In genomic region chrX:6157411-6157916, ce11 we compare ENCODE assay signal across 4 worm cellular contexts.
TF ChIP-seq lines count a peak whose summit lies in the region.

No protein-coding gene starts in this region.

TF ChIP-seq in whole organism, L1 larva, 84 proteins besides CTCF, POLR2A, EP300 and RAD21:
- TF ChIP-seq nhr-19 (GFP tag; conservative IDR thresholded peaks at IDR 0.05; lab: Robert Waterston, UW), result no peak
- TF ChIP-seq swsn-7 (tag; optimal IDR thresholded peaks at IDR 0.05; lab: Kevin White, UChicago), result no peak
- no peak for TF ChIP-seq vab-15 (tag; optimal IDR thresholded peaks at IDR 0.05; lab: Kevin White, UChicago)
- peak; percentile 58 for TF ChIP-seq elt-2 (tag; optimal IDR thresholded peaks at IDR 0.05; lab: Kevin White, UChicago)
- TF ChIP-seq C16A3.4 (tag; optimal IDR thresholded peaks at IDR 0.05; lab: Kevin White, UChicago), result no peak
- no peak for TF ChIP-seq efl-3 (GFP tag; optimal IDR thresholded peaks at IDR 0.05; lab: Kevin White, UChicago)
- no peak for TF ChIP-seq nhr-84 (tag; optimal IDR thresholded peaks at IDR 0.05; lab: Kevin White, UChicago)
- no peak for TF ChIP-seq ceh-88 (GFP tag; IDR thresholded peaks at IDR 0.05; lab: Robert Waterston, UW)
- no peak for TF ChIP-seq efl-1 (optimal IDR thresholded peaks at IDR 0.05; lab: Kevin White, UChicago)
- TF ChIP-seq efl-1 (GFP tag; optimal IDR thresholded peaks at IDR 0.05 in 1 of 2; lab: Kevin White, UChicago), result peak in 1 of 2 experiments; percentile 66
- TF ChIP-seq ztf-11 (tag; optimal IDR thresholded peaks at IDR 0.05; lab: Kevin White, UChicago), result no peak
- TF ChIP-seq mef-2 (tag; optimal IDR thresholded peaks at IDR 0.05; lab: Kevin White, UChicago), result no peak
- TF ChIP-seq skn-1 (tag; optimal IDR thresholded peaks at IDR 0.05; lab: Kevin White, UChicago), result no peak
- no peak for TF ChIP-seq hlh-4 (tag; optimal IDR thresholded peaks at IDR 0.05; lab: Kevin White, UChicago)
- TF ChIP-seq fkh-10 (GFP tag; optimal IDR thresholded peaks at IDR 0.05; lab: Kevin White, UChicago), result no peak
- TF ChIP-seq ama-1 (optimal IDR thresholded peaks at IDR 0.05; lab: Kevin White, UChicago), result no peak
- no peak for TF ChIP-seq ces-1 (GFP tag; optimal IDR thresholded peaks at IDR 0.05; lab: Kevin White, UChicago)
- TF ChIP-seq C04F5.9 (tag; optimal IDR thresholded peaks at IDR 0.05; lab: Kevin White, UChicago), result no peak

TF ChIP-seq in whole organism, L3 larva, 47 proteins besides CTCF, POLR2A, EP300 and RAD21:
- TF ChIP-seq unc-62 (GFP tag; optimal IDR thresholded peaks at IDR 0.05; lab: Kevin White, UChicago) (no peak), nhr-67 (tag; optimal IDR thresholded peaks at IDR 0.05; lab: Kevin White, UChicago) (no peak), egl-27 (tag; optimal IDR thresholded peaks at IDR 0.05; lab: Kevin White, UChicago) (no peak), elt-2 (tag; optimal IDR thresholded peaks at IDR 0.05; lab: Kevin White, UChicago) (peak; percentile 52), ZK546.5 (tag; optimal IDR thresholded peaks at IDR 0.05; lab: Kevin White, UChicago) (no peak), pqm-1 (tag; optimal IDR thresholded peaks at IDR 0.05; lab: Kevin White, UChicago) (peak; percentile 24), zag-1 (tag; optimal IDR thresholded peaks at IDR 0.05; lab: Kevin White, UChicago) (no peak), nhr-25 (tag; optimal IDR thresholded peaks at IDR 0.05; lab: Kevin White, UChicago) (no peak), R02D3.7 (tag; optimal IDR thresholded peaks at IDR 0.05; lab: Kevin White, UChicago) (no peak), eor-1 (tag; optimal IDR thresholded peaks at IDR 0.05; lab: Kevin White, UChicago) (no peak), nhr-12 (tag; optimal IDR thresholded peaks at IDR 0.05; lab: Kevin White, UChicago) (no peak), nhr-77 (tag; optimal IDR thresholded peaks at IDR 0.05; lab: Kevin White, UChicago) (no peak), nhr-237 (tag; optimal IDR thresholded peaks at IDR 0.05; lab: Kevin White, UChicago) (no peak), pha-4 (tag; optimal IDR thresholded peaks at IDR 0.05; lab: Kevin White, UChicago) (no peak), mdl-1 (tag; optimal IDR thresholded peaks at IDR 0.05; lab: Kevin White, UChicago) (no peak)

TF ChIP-seq in whole organism, L4 larva, 104 proteins besides CTCF, POLR2A, EP300 and RAD21:
- peak; percentile 39 for TF ChIP-seq aha-1 (tag; lab: Kevin White, UChicago)
- no peak for TF ChIP-seq mdl-1 (tag; optimal IDR thresholded peaks at IDR 0.05; lab: Kevin White, UChicago)

TF ChIP-seq in whole organism, late embryonic, 69 proteins besides CTCF, POLR2A, EP300 and RAD21:
- TF ChIP-seq elt-2 (tag; optimal IDR thresholded peaks at IDR 0.05; lab: Kevin White, UChicago) (peak; percentile 50), hlh-13 (GFP tag; optimal IDR thresholded peaks at IDR 0.05; lab: Kevin White, UChicago) (no peak)

Comparison
In these comparisons a context has a peak if more than half of its experiments do, and no peak if none do; other contexts are left out.
1. Of the 29 proteins assayed by ChIP-seq in both whole organism, L4 larva and whole organism, L1 larva: peak only in whole organism, L4 larva: aha-1; only in whole organism, L1 larva: none; in both: none; in neither: 28.